Worm (Caenorhabditis elegans) whole organism, L2 larva: Measurements from ENCODE around the gene daf-11.

Experiments used
- ama-1 ChIP-seq: fragments of 150-350 bp; optimal IDR thresholded peaks from 2 replicates; lab custom pipeline; 2018; ENCODE audit warnings: inconsistent platforms
- egl-27 ChIP-seq: sonication (generic microtip); optimal IDR thresholded peaks from 3 replicates; lab custom pipeline; 2017; ENCODE audit warnings: missing biosample characterization, missing genetic modification reagents, missing genetic modification characterization
- lin-39 ChIP-seq: fragments of 150-350 bp; optimal IDR thresholded peaks from 2 replicates; lab custom pipeline; 2014; ENCODE audit warnings: missing biosample characterization, missing genetic modification reagents, missing genetic modification characterization
- lsy-2 ChIP-seq, 2 experiments: fragments of 150-350 bp in 1 of 2; sonication (generic microtip) in 1 of 2; optimal IDR thresholded peaks; 2 replicates each; lab custom pipeline; 2014 to 2017; ENCODE audit warnings: missing biosample characterization in 2 of 2, missing genetic modification characterization in 2 of 2
- mab-5 ChIP-seq: fragments of 150-350 bp; optimal IDR thresholded peaks from 2 replicates; lab custom pipeline; 2014; ENCODE audit warnings: missing biosample characterization, missing genetic modification characterization
- nhr-10 ChIP-seq: sonication (generic microtip); optimal IDR thresholded peaks from 2 replicates; lab custom pipeline; 2017; ENCODE audit warnings: missing biosample characterization, missing genetic modification characterization
- nhr-6 ChIP-seq: fragments of 150-350 bp; optimal IDR thresholded peaks from 2 replicates; lab custom pipeline; 2014; ENCODE audit warnings: missing biosample characterization, missing genetic modification characterization
- zag-1 ChIP-seq: fragments of 150-350 bp; optimal IDR thresholded peaks from 2 replicates; lab custom pipeline; 2014; ENCODE audit warnings: missing biosample characterization, missing genetic modification characterization

DNA sequence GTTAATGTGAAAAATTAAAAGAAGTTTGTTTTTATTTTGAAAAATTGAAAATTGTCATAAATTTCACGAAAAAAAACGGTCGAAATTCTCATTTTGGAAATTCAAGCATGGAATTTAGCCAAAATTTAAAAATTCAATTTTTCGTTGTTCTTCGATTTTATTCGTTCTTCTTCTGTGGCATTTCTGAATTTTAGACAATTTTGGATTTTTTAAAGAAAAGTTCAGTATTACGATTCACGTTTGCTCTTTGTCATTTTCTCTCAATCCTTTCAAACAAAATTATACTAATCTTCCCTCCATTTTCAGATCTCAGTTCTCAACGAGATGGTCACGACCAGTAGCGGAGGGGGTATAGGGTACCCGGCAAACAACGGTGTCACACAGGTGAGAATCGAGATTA, 50.2 kb downstream of the daf-11 start, which contains the start of gene ape-1:
- no peak for TF ChIP-seq egl-27
- no peak for TF ChIP-seq nhr-6 (tag; lab: Kevin White, UChicago)
- no peak for TF ChIP-seq ama-1 (lab: Kevin White, UChicago)
- no peak for TF ChIP-seq lsy-2 (tag; optimal IDR thresholded peaks at IDR 0.05; lab: Kevin White, UChicago)
- TF ChIP-seq lin-39 (tag; lab: Kevin White, UChicago) = no peak
- TF ChIP-seq zag-1 (tag; lab: Kevin White, UChicago) = no peak
- no peak for TF ChIP-seq mab-5 (tag; lab: Kevin White, UChicago)
- TF ChIP-seq nhr-10 (tag; lab: Kevin White, UChicago) = no peak
